Worm (Caenorhabditis elegans) whole organism, L4 larva: ENCODE data around the gene pod-1.
A peak's percentile ranks its signal among the peaks of the same experiment; 100 is the strongest.

Experiments
- ZK337.2 ChIP-seq: fragments of 200-800 bp; sonication (Bioruptor generic); IDR thresholded peaks from 2 replicates; pipeline ENCODE4 v1.3.6; 2022; ENCODE audit warnings: missing genetic modification reagents, missing genetic modification characterization, missing compliant biosample characterization
- dpl-1 ChIP-seq: fragments of 150-350 bp; optimal IDR thresholded peaks from 2 replicates; lab custom pipeline; 2014; ENCODE audit warnings: missing biosample characterization, missing genetic modification reagents, missing genetic modification characterization
- nhr-11 ChIP-seq: fragments of 150-350 bp; optimal IDR thresholded peaks from 2 replicates; lab custom pipeline; 2014; ENCODE audit warnings: missing biosample characterization, missing genetic modification characterization
- nhr-25 ChIP-seq: sonication (generic microtip); optimal IDR thresholded peaks from 2 replicates; lab custom pipeline; 2017; ENCODE audit warnings: missing genetic modification characterization, mild to moderate bottlenecking, missing compliant biosample characterization, antibody characterized with exemption, moderate library complexity, borderline replicate concordance; ENCODE audit not compliant: insufficient read depth
- tra-1 ChIP-seq: fragments of 200-800 bp; sonication (Bioruptor generic); IDR thresholded peaks from 2 replicates; pipeline ENCODE4 v1.3.6; 2022; ENCODE audit warnings: missing genetic modification reagents, missing genetic modification characterization, missing compliant biosample characterization
- unc-39 ChIP-seq: sonication (generic microtip); optimal IDR thresholded peaks from 2 replicates; lab custom pipeline; 2017; ENCODE audit warnings: missing biosample characterization, missing genetic modification characterization
- ztf-11 ChIP-seq: fragments of 150-350 bp; optimal IDR thresholded peaks from 2 replicates; lab custom pipeline; 2014; ENCODE audit warnings: missing biosample characterization, missing genetic modification characterization

ce11 chrIII:13465918-13466592, 57.9 kb downstream of the pod-1 start, which contains the start of gene cdk-5:
- TF ChIP-seq nhr-11 (tag; lab: Kevin White, UChicago) (peak; percentile 79), dpl-1 (GFP tag; lab: Kevin White, UChicago) (peak; percentile 86), unc-39 (tag; lab: Kevin White, UChicago) (no peak), ztf-11 (tag; lab: Kevin White, UChicago) (no peak), ZK337.2 (GFP tag; lab: Robert Waterston, UW) (no peak), nhr-25 (tag; lab: Kevin White, UChicago) (no peak), tra-1 (GFP tag; lab: Robert Waterston, UW) (no peak)
